Fruit fly (Drosophila melanogaster) whole organism, embryonic: Measurements from ENCODE around the gene Gale.
A peak's percentile ranks its signal among the peaks of the same experiment; 100 is the strongest.

Source experiments
- ATbp ChIP-seq: fragments of 200-800 bp; sonication (Bioruptor generic); optimal IDR thresholded peaks from 2 replicates; lab custom pipeline; 2017; ENCODE audit warnings: missing biosample characterization, mild to moderate bottlenecking, missing genetic modification characterization, missing genetic modification reagents
- C15 ChIP-seq: fragments of 200-800 bp; sonication (Bioruptor generic); IDR thresholded peaks from 3 replicates; pipeline ENCODE4 v1.3.6; 2022; ENCODE audit warnings: missing biosample characterization, missing genetic modification characterization
- CG10462 ChIP-seq: fragments of 200-800 bp; sonication (Bioruptor generic); optimal IDR thresholded peaks from 2 replicates; lab custom pipeline; 2016; ENCODE audit warnings: missing biosample characterization, missing genetic modification characterization
- CG12104 ChIP-seq: fragments of 200-800 bp; sonication (Bioruptor generic); optimal IDR thresholded peaks from 3 replicates; lab custom pipeline; 2016; ENCODE audit warnings: missing biosample characterization, missing genetic modification characterization
- CG12769 ChIP-seq: fragments of 200-800 bp; sonication (Bioruptor generic); optimal IDR thresholded peaks from 2 replicates; lab custom pipeline; 2019; ENCODE audit warnings: missing biosample characterization, mild to moderate bottlenecking, missing genetic modification characterization, moderate library complexity
- CG13287 ChIP-seq: fragments of 200-800 bp; sonication (Bioruptor generic); IDR thresholded peaks from 2 replicates; pipeline ENCODE4 v1.3.6; 2022; ENCODE audit warnings: missing biosample characterization, missing genetic modification characterization; ENCODE audit not compliant: partially characterized antibody
- CG15073 ChIP-seq: fragments of 200-800 bp; sonication (Bioruptor generic); optimal IDR thresholded peaks from 2 replicates; lab custom pipeline; 2016; ENCODE audit warnings: missing biosample characterization, missing genetic modification characterization
- CG17612 ChIP-seq: fragments of 200-800 bp; sonication (Bioruptor generic); IDR thresholded peaks from 2 replicates; pipeline ENCODE4 v1.3.6; 2022; ENCODE audit warnings: missing biosample characterization, missing genetic modification characterization
- CG2875 ChIP-seq: fragments of 200-800 bp; sonication (Bioruptor generic); optimal IDR thresholded peaks from 2 replicates; lab custom pipeline; 2017; ENCODE audit warnings: missing biosample characterization, mild to moderate bottlenecking, missing genetic modification characterization, missing genetic modification reagents
- CG31224 ChIP-seq: fragments of 200-800 bp; sonication (Bioruptor generic); IDR thresholded peaks from 2 replicates; pipeline ENCODE4 v1.3.6; 2022; ENCODE audit warnings: missing biosample characterization, missing genetic modification characterization
- CG32532 ChIP-seq: fragments of 200-800 bp; sonication (Bioruptor generic); IDR thresholded peaks from 2 replicates; pipeline ENCODE4 v1.3.6; 2022; ENCODE audit warnings: missing biosample characterization, missing genetic modification characterization
- CG3281 ChIP-seq: fragments of 200-800 bp; sonication (Bioruptor generic); optimal IDR thresholded peaks from 3 replicates; lab custom pipeline; 2017; ENCODE audit warnings: missing biosample characterization, mild to moderate bottlenecking, missing genetic modification characterization
- CG34422 ChIP-seq: fragments of 200-800 bp; sonication (Bioruptor generic); IDR thresholded peaks from 3 replicates; pipeline ENCODE4 v1.3.6; 2022; ENCODE audit warnings: missing biosample characterization, missing genetic modification characterization
- CG43689 ChIP-seq: fragments of 200-800 bp; sonication (Bioruptor generic); IDR thresholded peaks from 2 replicates; pipeline ENCODE4 v1.3.6; 2022; ENCODE audit warnings: missing biosample characterization, missing genetic modification characterization
- CG4404 ChIP-seq: fragments of 200-800 bp; sonication (Bioruptor generic); IDR thresholded peaks from 2 replicates; pipeline ENCODE4 v1.3.6; 2022; ENCODE audit warnings: missing biosample characterization, missing genetic modification characterization
- CG7928 ChIP-seq: fragments of 200-800 bp; sonication (Bioruptor generic); optimal IDR thresholded peaks from 2 replicates; lab custom pipeline; 2017; ENCODE audit warnings: missing biosample characterization, mild to moderate bottlenecking, missing genetic modification characterization
- CG7963 ChIP-seq: fragments of 200-800 bp; sonication (Bioruptor generic); IDR thresholded peaks from 3 replicates; pipeline ENCODE4 v1.3.6; 2022; ENCODE audit warnings: missing biosample characterization, missing genetic modification characterization; ENCODE audit not compliant: partially characterized antibody
- CG8944 ChIP-seq: fragments of 200-800 bp; sonication (Bioruptor generic); optimal IDR thresholded peaks from 3 replicates; lab custom pipeline; 2016; ENCODE audit warnings: missing biosample characterization, missing genetic modification characterization
- CG9437 ChIP-seq: fragments of 200-800 bp; sonication (Bioruptor generic); optimal IDR thresholded peaks from 2 replicates; lab custom pipeline; 2018; ENCODE audit warnings: missing biosample characterization, mild to moderate bottlenecking, missing genetic modification characterization
- CG9727 ChIP-seq: fragments of 200-800 bp; sonication (Bioruptor generic); optimal IDR thresholded peaks from 3 replicates; lab custom pipeline; 2017; ENCODE audit warnings: missing biosample characterization, mild to moderate bottlenecking, missing genetic modification characterization
- Fer1 ChIP-seq: fragments of 200-800 bp; sonication (Bioruptor generic); optimal IDR thresholded peaks from 2 replicates; lab custom pipeline; 2017; ENCODE audit warnings: missing biosample characterization, mild to moderate bottlenecking, missing genetic modification characterization
- Gsc ChIP-seq: fragments of 200-800 bp; sonication (Bioruptor generic); IDR thresholded peaks from 2 replicates; pipeline ENCODE4 v1.3.6; 2022; ENCODE audit warnings: missing biosample characterization, missing genetic modification characterization
- HmgD ChIP-seq: fragments of 200-800 bp; sonication (Bioruptor generic); optimal IDR thresholded peaks from 3 replicates; lab custom pipeline; 2016; ENCODE audit warnings: missing biosample characterization, missing genetic modification characterization
- MESR4 ChIP-seq: fragments of 200-800 bp; sonication (Bioruptor generic); optimal IDR thresholded peaks from 2 replicates; lab custom pipeline; 2018; ENCODE audit warnings: missing biosample characterization, mild to moderate bottlenecking, missing genetic modification characterization, moderate library complexity
- Meics ChIP-seq: fragments of 200-800 bp; sonication (Bioruptor generic); optimal IDR thresholded peaks from 2 replicates; lab custom pipeline; 2017; ENCODE audit warnings: missing biosample characterization, mild to moderate bottlenecking, missing genetic modification characterization
- Mes4 ChIP-seq: fragments of 200-800 bp; sonication (Bioruptor generic); optimal IDR thresholded peaks from 2 replicates; lab custom pipeline; 2016; ENCODE audit warnings: missing biosample characterization, missing genetic modification characterization
- Optix ChIP-seq: fragments of 200-800 bp; sonication (Bioruptor generic); IDR thresholded peaks from 3 replicates; pipeline ENCODE4 v1.3.6; 2022; ENCODE audit warnings: missing biosample characterization, missing genetic modification characterization
- Ptx1 ChIP-seq: fragments of 200-800 bp; sonication (Bioruptor generic); IDR thresholded peaks from 2 replicates; pipeline ENCODE4 v1.3.6; 2022; ENCODE audit warnings: missing biosample characterization, missing genetic modification characterization
- Rx ChIP-seq: fragments of 200-800 bp; sonication (Bioruptor generic); IDR thresholded peaks from 2 replicates; pipeline ENCODE4 v1.3.6; 2022; ENCODE audit warnings: missing biosample characterization, missing genetic modification characterization
- Scr ChIP-seq: fragments of 200-800 bp; sonication (Bioruptor generic); IDR thresholded peaks from 2 replicates; pipeline ENCODE4 v1.3.6; 2022; ENCODE audit warnings: missing biosample characterization, missing genetic modification characterization; ENCODE audit not compliant: partially characterized antibody
- az2 ChIP-seq: fragments of 200-800 bp; sonication (Bioruptor generic); optimal IDR thresholded peaks from 3 replicates; lab custom pipeline; 2016; ENCODE audit warnings: missing biosample characterization, missing genetic modification characterization
- bbx ChIP-seq: fragments of 200-800 bp; sonication (Bioruptor generic); IDR thresholded peaks from 2 replicates; pipeline ENCODE4 v1.3.6; 2022; ENCODE audit warnings: missing biosample characterization, missing genetic modification characterization; ENCODE audit not compliant: partially characterized antibody
- bigmax ChIP-seq: fragments of 200-800 bp; sonication (Bioruptor generic); optimal IDR thresholded peaks from 2 replicates; lab custom pipeline; 2018; ENCODE audit warnings: missing biosample characterization, mild to moderate bottlenecking, missing genetic modification characterization
- br ChIP-seq: fragments of >200 bp; optimal IDR thresholded peaks from 2 replicates; lab custom pipeline; 2017
- caup ChIP-seq: fragments of 200-800 bp; sonication (Bioruptor generic); optimal IDR thresholded peaks from 3 replicates; lab custom pipeline; 2017; ENCODE audit warnings: missing biosample characterization, mild to moderate bottlenecking, missing genetic modification characterization, moderate library complexity; ENCODE audit not compliant: severe bottlenecking
- chif ChIP-seq, 2 experiments: fragments of 200-800 bp; sonication (Bioruptor generic); optimal IDR thresholded peaks; 3 replicates each; lab custom pipeline; 2016; ENCODE audit warnings: missing biosample characterization in 2 of 2, missing genetic modification characterization in 2 of 2
- croc ChIP-seq: fragments of 200-800 bp; sonication (Bioruptor generic); conservative IDR thresholded peaks from 3 replicates; pipeline ENCODE4 v1.3.6; 2022; ENCODE audit warnings: missing biosample characterization, missing genetic modification characterization
- dimm ChIP-seq: fragments of 200-800 bp; sonication (Bioruptor generic); IDR thresholded peaks from 2 replicates; pipeline ENCODE4 v1.3.6; 2022; ENCODE audit warnings: missing biosample characterization, missing genetic modification characterization
- dm ChIP-seq: fragments of 200-800 bp; sonication (Bioruptor generic); optimal IDR thresholded peaks from 3 replicates; lab custom pipeline; 2016; ENCODE audit warnings: missing biosample characterization, missing genetic modification characterization
- gro ChIP-seq: fragments of 200-800 bp; sonication (Bioruptor generic); optimal IDR thresholded peaks from 2 replicates; lab custom pipeline; 2016; ENCODE audit warnings: missing biosample characterization, missing genetic modification characterization
- knrl ChIP-seq: fragments of 200-800 bp; sonication (Bioruptor generic); IDR thresholded peaks from 3 replicates; pipeline ENCODE4 v1.3.6; 2022; ENCODE audit warnings: missing biosample characterization, missing genetic modification characterization; ENCODE audit not compliant: partially characterized antibody
- mirr ChIP-seq: fragments of 200-800 bp; sonication (Bioruptor generic); optimal IDR thresholded peaks from 3 replicates; lab custom pipeline; 2018; ENCODE audit warnings: missing biosample characterization, mild to moderate bottlenecking, missing genetic modification characterization
- pan ChIP-seq, 4 experiments: fragments of >200 bp in 3 of 4; fragments of 200-800 bp in 1 of 4; sonication (Bioruptor generic) in 1 of 4; optimal IDR thresholded peaks in 3 of 4; IDR thresholded peaks in 1 of 4; 2 replicates each; pipeline versions ENCODE4 v1.3.6 to Lab custom; 2017 to 2022; ENCODE audit warnings: missing biosample characterization in 2 of 4, missing genetic modification characterization in 2 of 4, mixed read lengths in 1 of 4
- pum ChIP-seq: fragments of 200-800 bp; sonication (Bioruptor generic); optimal IDR thresholded peaks from 2 replicates; lab custom pipeline; 2016; ENCODE audit warnings: missing biosample characterization, missing genetic modification characterization
- salm ChIP-seq: fragments of 200-800 bp; sonication (Bioruptor generic); optimal IDR thresholded peaks from 2 replicates; lab custom pipeline; 2018; ENCODE audit warnings: missing biosample characterization, mild to moderate bottlenecking, missing genetic modification characterization
- sim ChIP-seq: fragments of 200-800 bp; sonication (Bioruptor generic); IDR thresholded peaks from 2 replicates; pipeline ENCODE4 v1.3.6; 2022; ENCODE audit warnings: missing biosample characterization, missing genetic modification characterization
- sisA ChIP-seq: fragments of 200-800 bp; sonication (Bioruptor generic); IDR thresholded peaks from 2 replicates; pipeline ENCODE4 v1.3.6; 2022; ENCODE audit warnings: missing biosample characterization, missing genetic modification characterization
- slou ChIP-seq: fragments of 200-800 bp; sonication (Bioruptor generic); optimal IDR thresholded peaks from 3 replicates; lab custom pipeline; 2016; ENCODE audit warnings: missing biosample characterization, missing genetic modification characterization
- zfh2 ChIP-seq: fragments of 200-800 bp; sonication (Bioruptor generic); optimal IDR thresholded peaks from 2 replicates; lab custom pipeline; 2016; ENCODE audit warnings: missing biosample characterization, missing genetic modification characterization

The Gale gene

DNA sequence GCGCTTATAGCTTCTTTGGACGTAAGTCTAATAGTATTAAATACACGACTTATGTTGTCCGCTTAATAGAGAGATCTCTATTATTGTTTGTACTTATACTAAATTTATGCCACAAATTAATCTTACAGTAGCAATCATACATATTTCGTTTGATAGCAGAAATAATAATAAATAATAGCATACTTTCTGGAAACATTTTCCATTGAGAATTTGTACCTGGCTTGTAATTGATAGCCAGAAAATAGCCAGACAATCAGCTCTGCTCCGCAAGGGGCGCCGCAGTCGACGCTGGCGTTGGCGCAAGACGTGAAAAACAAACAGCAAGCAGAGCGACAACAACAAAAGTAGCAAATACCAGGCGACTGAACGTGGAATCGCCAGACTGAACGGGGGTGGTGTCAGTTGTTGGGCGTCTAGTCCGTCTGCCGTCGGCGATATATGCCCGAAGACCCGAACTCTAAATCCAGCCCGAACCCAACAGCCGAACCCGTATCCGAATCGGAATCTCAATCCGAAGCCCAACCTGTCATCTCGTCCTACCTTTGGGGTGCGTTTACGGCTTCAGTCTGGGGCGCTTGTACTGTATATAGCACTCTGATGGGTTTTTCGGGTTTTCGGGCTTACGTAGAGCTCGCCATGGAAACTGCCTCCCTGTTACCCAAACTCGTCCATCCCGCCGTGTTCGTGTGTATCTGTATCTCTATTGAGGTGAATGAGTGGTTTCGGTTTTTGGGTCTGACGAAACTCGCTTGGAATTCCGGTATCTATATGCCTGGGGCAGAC, 51.2 kb downstream of the Gale start (continued):
- no peak for TF ChIP-seq Mes4 (GFP tag; lab: Kevin White, UChicago)
- TF ChIP-seq HmgD (GFP tag; lab: Kevin White, UChicago) = no peak
- TF ChIP-seq CG9727 = peak; percentile 51
- no peak for TF ChIP-seq CG15073
- no peak for TF ChIP-seq knrl (GFP tag; lab: Robert Waterston, UW)
- no peak for TF ChIP-seq Rx (GFP tag; lab: Robert Waterston, UW)
- no peak for TF ChIP-seq CG17612
- no peak for TF ChIP-seq Scr (GFP tag; lab: Robert Waterston, UW)
- TF ChIP-seq pan (optimal IDR thresholded peaks at IDR 0.05; lab: Kevin White, UChicago) = no peak
- TF ChIP-seq pan (GFP tag; optimal IDR thresholded peaks at IDR 0.05 in 1 of 2, IDR thresholded peaks at IDR 0.05 in 1 of 2) = no peak
- TF ChIP-seq CG13287 (GFP tag; lab: Robert Waterston, UW) = 0 out of 2 replicates have a peak, but pooled peaks have one; percentile 11
- no peak for TF ChIP-seq salm
- no peak for TF ChIP-seq CG7963 (GFP tag; lab: Robert Waterston, UW)
- TF ChIP-seq CG10462 (GFP tag; lab: Kevin White, UChicago) = no peak
- TF ChIP-seq pum = peak; percentile 3
- no peak for TF ChIP-seq Ptx1
- no peak for TF ChIP-seq croc (GFP tag; lab: Robert Waterston, UW)
- peak; percentile 34 for TF ChIP-seq zfh2
- no peak for TF ChIP-seq Gsc (GFP tag; lab: Robert Waterston, UW)
- no peak; the same call in 2 of the 3 replicates for TF ChIP-seq CG34422 (GFP tag; lab: Robert Waterston, UW)
- TF ChIP-seq ATbp (GFP tag; lab: Kevin White, UChicago) = peak; percentile 9
- TF ChIP-seq CG4404 (GFP tag; lab: Robert Waterston, UW) = no peak
- TF ChIP-seq sisA = no peak
- no peak for TF ChIP-seq C15 (GFP tag; lab: Robert Waterston, UW)
- peak; percentile 27 to 43 for TF ChIP-seq chif (GFP tag; optimal IDR thresholded peaks at IDR 0.05; lab: Kevin White, UChicago)
- no peak for TF ChIP-seq br
- peak; percentile 52 for TF ChIP-seq CG3281
- no peak for TF ChIP-seq CG7928 (GFP tag; lab: Kevin White, UChicago)
- no peak for TF ChIP-seq CG2875 (GFP tag; lab: Kevin White, UChicago)
- no peak for TF ChIP-seq caup (GFP tag; lab: Kevin White, UChicago)
- TF ChIP-seq CG31224 (GFP tag; lab: Robert Waterston, UW) = no peak
- no peak for TF ChIP-seq dimm
- no peak for TF ChIP-seq sim
- no peak for TF ChIP-seq mirr (GFP tag; lab: Kevin White, UChicago)
- TF ChIP-seq CG8944 (GFP tag; lab: Kevin White, UChicago) = no peak
- no peak for TF ChIP-seq CG43689
- no peak for TF ChIP-seq MESR4 (GFP tag; lab: Kevin White, UChicago)
- peak; percentile 80 for TF ChIP-seq CG12769 (tag; lab: Kevin White, UChicago)
- peak; percentile 24 for TF ChIP-seq CG9437 (GFP tag; lab: Kevin White, UChicago)
- peak; percentile 24 for TF ChIP-seq Fer1 (GFP tag; lab: Kevin White, UChicago)
- TF ChIP-seq CG12104 = peak; percentile 13
- 0 out of 3 replicates have a peak, but pooled peaks have one; percentile 11 for TF ChIP-seq Optix (GFP tag; lab: Robert Waterston, UW)
- TF ChIP-seq Meics = peak; percentile 54
- TF ChIP-seq bigmax (GFP tag; lab: Kevin White, UChicago) = no peak
- no peak for TF ChIP-seq slou
- TF ChIP-seq az2 = peak; percentile 54
- TF ChIP-seq bbx (GFP tag; lab: Robert Waterston, UW) = 0 out of 2 replicates have a peak, but pooled peaks have one; percentile 10
- no peak for TF ChIP-seq gro (GFP tag; lab: Kevin White, UChicago)
- TF ChIP-seq dm (GFP tag; lab: Kevin White, UChicago) = no peak
- TF ChIP-seq CG32532 (GFP tag; lab: Robert Waterston, UW) = no peak
